Fruit fly (Drosophila melanogaster) whole organism, embryonic: Measurements from ENCODE around the gene CG16736.

Source experiments
- Adf1 ChIP-seq: fragments of 200-800 bp; sonication (Bioruptor generic); IDR thresholded peaks from 2 replicates; pipeline ENCODE4 v1.3.6; 2022; ENCODE audit warnings: missing biosample characterization, missing genetic modification characterization
- BEAF-32 ChIP-seq: fragments of 200-800 bp; sonication (Bioruptor generic); optimal IDR thresholded peaks from 3 replicates; lab custom pipeline; 2017; ENCODE audit warnings: missing biosample characterization, missing genetic modification characterization, mild to moderate bottlenecking, moderate library complexity, missing genetic modification reagents
- CG10209 ChIP-seq: fragments of 200-800 bp; sonication (Bioruptor generic); optimal IDR thresholded peaks from 3 replicates; lab custom pipeline; 2017; ENCODE audit warnings: missing biosample characterization, mild to moderate bottlenecking, missing genetic modification characterization, missing genetic modification reagents
- CG11247 ChIP-seq: fragments of 200-800 bp; sonication (Bioruptor generic); IDR thresholded peaks from 2 replicates; pipeline ENCODE4 v1.3.6; 2022; ENCODE audit warnings: missing biosample characterization, missing genetic modification characterization
- CG14965 ChIP-seq: fragments of 200-800 bp; sonication (Bioruptor generic); optimal IDR thresholded peaks from 2 replicates; lab custom pipeline; 2016; ENCODE audit warnings: missing biosample characterization, missing genetic modification characterization, borderline replicate concordance
- CG15269 ChIP-seq: fragments of 200-800 bp; sonication (Bioruptor generic); optimal IDR thresholded peaks from 2 replicates; lab custom pipeline; 2018; ENCODE audit warnings: missing biosample characterization, mild to moderate bottlenecking, missing genetic modification characterization, moderate library complexity
- CG1602 ChIP-seq: fragments of 200-800 bp; sonication (Bioruptor generic); optimal IDR thresholded peaks from 3 replicates; lab custom pipeline; 2016; ENCODE audit warnings: missing biosample characterization, missing genetic modification characterization
- CG2202 ChIP-seq: fragments of 200-800 bp; sonication (Bioruptor generic); optimal IDR thresholded peaks from 2 replicates; lab custom pipeline; 2018; ENCODE audit warnings: missing biosample characterization, mild to moderate bottlenecking, missing genetic modification characterization
- CG2875 ChIP-seq: fragments of 200-800 bp; sonication (Bioruptor generic); optimal IDR thresholded peaks from 2 replicates; lab custom pipeline; 2017; ENCODE audit warnings: missing biosample characterization, mild to moderate bottlenecking, missing genetic modification characterization, missing genetic modification reagents
- CG30020 ChIP-seq: fragments of 200-800 bp; optimal IDR thresholded peaks from 2 replicates; lab custom pipeline; 2019; ENCODE audit warnings: missing biosample characterization, mild to moderate bottlenecking, missing genetic modification characterization, moderate library complexity
- CG3847 ChIP-seq: fragments of 200-800 bp; sonication (Bioruptor generic); IDR thresholded peaks from 2 replicates; pipeline ENCODE4 v1.3.6; 2022; ENCODE audit warnings: missing biosample characterization, missing genetic modification characterization
- CG6654 ChIP-seq: fragments of 200-800 bp; sonication (Bioruptor generic); optimal IDR thresholded peaks from 2 replicates; lab custom pipeline; 2017; ENCODE audit warnings: missing biosample characterization, mild to moderate bottlenecking, missing genetic modification characterization
- CG6683 ChIP-seq: fragments of 200-800 bp; sonication (Bioruptor generic); optimal IDR thresholded peaks from 2 replicates; lab custom pipeline; 2017; ENCODE audit warnings: missing biosample characterization, mild to moderate bottlenecking, missing genetic modification characterization, missing genetic modification reagents
- CG6689 ChIP-seq: fragments of 200-800 bp; sonication (Bioruptor generic); IDR thresholded peaks from 2 replicates; pipeline ENCODE4 v1.3.6; 2022; ENCODE audit warnings: missing biosample characterization, missing genetic modification characterization
- CG8290 ChIP-seq, 3 experiments: fragments of 200-800 bp; sonication (Bioruptor generic); optimal IDR thresholded peaks; 2 replicates each; lab custom pipeline; 2016 to 2019; ENCODE audit warnings: missing biosample characterization in 3 of 3, missing genetic modification characterization in 3 of 3, mild to moderate bottlenecking in 2 of 3, moderate library complexity in 1 of 3
- CG8924 ChIP-seq: fragments of 200-800 bp; optimal IDR thresholded peaks from 3 replicates; lab custom pipeline; 2019; ENCODE audit warnings: missing biosample characterization, mild to moderate bottlenecking, missing genetic modification characterization, moderate library complexity
- CG9215 ChIP-seq: fragments of 200-800 bp; sonication (Bioruptor generic); IDR thresholded peaks from 2 replicates; pipeline ENCODE4 v1.3.6; 2022; ENCODE audit warnings: missing biosample characterization, missing genetic modification characterization
- CG9437 ChIP-seq: fragments of 200-800 bp; sonication (Bioruptor generic); optimal IDR thresholded peaks from 2 replicates; lab custom pipeline; 2018; ENCODE audit warnings: missing biosample characterization, mild to moderate bottlenecking, missing genetic modification characterization
- Deaf1 ChIP-seq: fragments of 200-800 bp; optimal IDR thresholded peaks from 3 replicates; lab custom pipeline; 2019; ENCODE audit warnings: missing biosample characterization, mild to moderate bottlenecking, missing genetic modification characterization, moderate library complexity
- Dip3 ChIP-seq: fragments of 200-800 bp; sonication (Bioruptor generic); optimal IDR thresholded peaks from 3 replicates; lab custom pipeline; 2016; ENCODE audit warnings: missing biosample characterization, missing genetic modification characterization
- Doc2 ChIP-seq: fragments of 200-800 bp; sonication (Bioruptor generic); IDR thresholded peaks from 2 replicates; pipeline ENCODE4 v1.3.6; 2022; ENCODE audit warnings: missing biosample characterization, missing genetic modification characterization
- HLH54F ChIP-seq: fragments of 200-800 bp; sonication (Bioruptor generic); optimal IDR thresholded peaks from 3 replicates; lab custom pipeline; 2016; ENCODE audit warnings: missing biosample characterization, missing genetic modification characterization
- Hr3 ChIP-seq: fragments of 200-800 bp; sonication (Bioruptor generic); optimal IDR thresholded peaks from 3 replicates; lab custom pipeline; 2016; ENCODE audit warnings: missing biosample characterization, missing genetic modification characterization
- Hr51 ChIP-seq, 2 experiments: fragments of 200-800 bp; sonication (Bioruptor generic); optimal IDR thresholded peaks; 2 replicates in 1 of 2; 3 replicates in 1 of 2; lab custom pipeline; 2016 to 2018; ENCODE audit warnings: missing biosample characterization in 2 of 2, missing genetic modification characterization in 2 of 2, mild to moderate bottlenecking in 1 of 2, moderate library complexity in 1 of 2
- Hsf ChIP-seq: fragments of 200-800 bp; sonication (Bioruptor generic); optimal IDR thresholded peaks from 3 replicates; lab custom pipeline; 2016; ENCODE audit warnings: missing biosample characterization, missing genetic modification characterization
- Myb ChIP-seq: fragments of 200-800 bp; sonication (Bioruptor generic); optimal IDR thresholded peaks from 2 replicates; lab custom pipeline; 2016; ENCODE audit warnings: missing biosample characterization, missing genetic modification characterization
- NfI ChIP-seq: fragments of 200-800 bp; sonication (Bioruptor generic); optimal IDR thresholded peaks from 3 replicates; lab custom pipeline; 2018; ENCODE audit warnings: missing biosample characterization, mild to moderate bottlenecking, missing genetic modification characterization, moderate library complexity
- Pdp1 ChIP-seq, 2 experiments: fragments of 200-800 bp; sonication (Bioruptor generic); optimal IDR thresholded peaks; 3 replicates each; lab custom pipeline; 2016; ENCODE audit warnings: missing biosample characterization in 2 of 2, missing genetic modification characterization in 2 of 2, mild to moderate bottlenecking in 1 of 2, moderate library complexity in 1 of 2
- Rfx ChIP-seq: fragments of 200-800 bp; sonication (Bioruptor generic); IDR thresholded peaks from 2 replicates; pipeline ENCODE4 v1.3.6; 2022; ENCODE audit warnings: missing biosample characterization, missing genetic modification characterization
- Rx ChIP-seq: fragments of 200-800 bp; sonication (Bioruptor generic); IDR thresholded peaks from 2 replicates; pipeline ENCODE4 v1.3.6; 2022; ENCODE audit warnings: missing biosample characterization, missing genetic modification characterization
- Sox100B ChIP-seq: fragments of 200-800 bp; sonication (Bioruptor generic); optimal IDR thresholded peaks from 3 replicates; lab custom pipeline; 2018; ENCODE audit warnings: missing biosample characterization, mild to moderate bottlenecking, missing genetic modification characterization
- YL-1 ChIP-seq: fragments of 200-800 bp; sonication (Bioruptor generic); optimal IDR thresholded peaks from 3 replicates; lab custom pipeline; 2017; ENCODE audit warnings: missing biosample characterization, mild to moderate bottlenecking, missing genetic modification characterization
- ase ChIP-seq: fragments of 200-800 bp; sonication (Bioruptor generic); IDR thresholded peaks from 3 replicates; pipeline ENCODE4 v1.3.6; 2022; ENCODE audit warnings: missing biosample characterization, missing genetic modification characterization
- bigmax ChIP-seq: fragments of 200-800 bp; sonication (Bioruptor generic); optimal IDR thresholded peaks from 2 replicates; lab custom pipeline; 2018; ENCODE audit warnings: missing biosample characterization, mild to moderate bottlenecking, missing genetic modification characterization
- crol ChIP-seq: fragments of 200-800 bp; sonication (Bioruptor generic); IDR thresholded peaks from 2 replicates; pipeline ENCODE4 v1.3.6; 2022; ENCODE audit warnings: missing biosample characterization, missing genetic modification characterization
- crp ChIP-seq, 2 experiments: fragments of 200-800 bp; sonication (Bioruptor generic); optimal IDR thresholded peaks; 2 replicates in 1 of 2; 3 replicates in 1 of 2; lab custom pipeline; 2017; ENCODE audit warnings: missing biosample characterization in 2 of 2, missing genetic modification characterization in 2 of 2, mild to moderate bottlenecking in 1 of 2, moderate library complexity in 1 of 2
- fu2 ChIP-seq: fragments of 200-800 bp; sonication (Bioruptor generic); optimal IDR thresholded peaks from 2 replicates; lab custom pipeline; 2016; ENCODE audit warnings: missing biosample characterization, missing genetic modification characterization
- gsb ChIP-seq: fragments of 200-800 bp; sonication (Bioruptor generic); IDR thresholded peaks from 2 replicates; pipeline ENCODE4 v1.3.6; 2022; ENCODE audit warnings: missing biosample characterization, missing genetic modification characterization
- lmd ChIP-seq: fragments of 200-800 bp; sonication (Bioruptor generic); IDR thresholded peaks from 2 replicates; pipeline ENCODE4 v1.3.6; 2022; ENCODE audit warnings: missing biosample characterization, missing genetic modification characterization
- lola ChIP-seq, 3 experiments: fragments of >200 bp in 2 of 3; fragments of 200-800 bp in 1 of 3; sonication (Bioruptor generic) in 1 of 3; optimal IDR thresholded peaks; 2 replicates each; lab custom pipeline; 2017 to 2019; ENCODE audit warnings: missing biosample characterization in 3 of 3, missing genetic modification characterization in 3 of 3, mild to moderate bottlenecking in 1 of 3, moderate library complexity in 1 of 3
- mam ChIP-seq: fragments of 200-800 bp; sonication (Bioruptor generic); optimal IDR thresholded peaks from 3 replicates; lab custom pipeline; 2016; ENCODE audit warnings: missing biosample characterization, missing genetic modification characterization
- org-1 ChIP-seq: fragments of 200-800 bp; sonication (Bioruptor generic); optimal IDR thresholded peaks from 2 replicates; lab custom pipeline; 2017; ENCODE audit warnings: missing biosample characterization, missing genetic modification characterization
- otp ChIP-seq: fragments of 200-800 bp; sonication (Bioruptor generic); IDR thresholded peaks from 3 replicates; pipeline ENCODE4, ENCODE4 v1.3.6; 2022; ENCODE audit warnings: missing biosample characterization, missing genetic modification characterization
- p53 ChIP-seq: fragments of 200-800 bp; sonication (Bioruptor generic); optimal IDR thresholded peaks from 2 replicates; lab custom pipeline; 2016; ENCODE audit warnings: missing biosample characterization, missing genetic modification characterization
- sqz ChIP-seq: fragments of 200-800 bp; sonication (Bioruptor generic); optimal IDR thresholded peaks from 3 replicates; lab custom pipeline; 2018; ENCODE audit warnings: missing biosample characterization, mild to moderate bottlenecking, missing genetic modification characterization
- unpg ChIP-seq: fragments of 200-800 bp; sonication (Bioruptor generic); optimal IDR thresholded peaks from 3 replicates; lab custom pipeline; 2018; ENCODE audit warnings: missing biosample characterization, mild to moderate bottlenecking, missing genetic modification characterization, moderate library complexity
- wdn ChIP-seq: fragments of 200-800 bp; sonication (Bioruptor generic); IDR thresholded peaks from 2 replicates; pipeline ENCODE4 v1.3.6; 2022; ENCODE audit warnings: missing biosample characterization, missing genetic modification characterization
- zen ChIP-seq: fragments of 200-800 bp; sonication (Bioruptor generic); optimal IDR thresholded peaks from 3 replicates; lab custom pipeline; 2018; ENCODE audit warnings: missing biosample characterization, mild to moderate bottlenecking, missing genetic modification characterization, moderate library complexity

Gene CG16736

dm6 chr3R:9229075-9229835 is 28.3 kb downstream of the CG16736 start (continued):
- TF ChIP-seq CG8290 (GFP tag; optimal IDR thresholded peaks at IDR 0.05; lab: Kevin White, UChicago) (peak; percentile 61), CG8290 (tag; optimal IDR thresholded peaks at IDR 0.05; lab: Kevin White, UChicago) (peak in 1 of 2 experiments; percentile 22), Rx (GFP tag; lab: Robert Waterston, UW) (peak; percentile 71), sqz (GFP tag; lab: Kevin White, UChicago) (peak; percentile 54), NfI (GFP tag; lab: Kevin White, UChicago) (peak; percentile 55), Myb (peak; percentile 52), CG6683 (GFP tag; lab: Kevin White, UChicago) (no peak), crol (GFP tag; lab: Robert Waterston, UW) (peak; percentile 77), Sox100B (GFP tag; lab: Kevin White, UChicago) (peak; percentile 78), CG11247 (GFP tag; lab: Robert Waterston, UW) (0 out of 2 replicates have a peak, but pooled peaks have one; percentile 38), lola (GFP tag; optimal IDR thresholded peaks at IDR 0.05; lab: Kevin White, UChicago) (peak in 1 of 3 experiments; percentile 90), bigmax (no peak), zen (tag; lab: Kevin White, UChicago) (peak; percentile 67), Adf1 (no peak), CG9215 (GFP tag; lab: Robert Waterston, UW) (0 out of 2 replicates have a peak, but pooled peaks have one; percentile 16), CG3847 (GFP tag; lab: Robert Waterston, UW) (0 out of 2 replicates have a peak, but pooled peaks have one; percentile 33), CG10209 (GFP tag; lab: Kevin White, UChicago) (peak; percentile 76), CG2875 (GFP tag; lab: Kevin White, UChicago) (peak; percentile 62), CG6689 (GFP tag; lab: Robert Waterston, UW) (peak; percentile 72), CG30020 (tag; lab: Kevin White, UChicago) (peak; percentile 22), Hr51 (GFP tag; optimal IDR thresholded peaks at IDR 0.05; lab: Kevin White, UChicago) (peak; percentile 27 to 65), Deaf1 (tag; lab: Kevin White, UChicago) (peak; percentile 34), gsb (GFP tag; lab: Robert Waterston, UW) (no peak), Hr3 (peak; percentile 76), CG9437 (GFP tag; lab: Kevin White, UChicago) (peak; percentile 65), CG15269 (tag; lab: Kevin White, UChicago) (peak; percentile 52), HLH54F (GFP tag; lab: Kevin White, UChicago) (peak; percentile 57), Pdp1 (GFP tag; optimal IDR thresholded peaks at IDR 0.05; lab: Kevin White, UChicago) (peak; percentile 71 to 88), otp (GFP tag; lab: Robert Waterston, UW) (peak; percentile 75), lmd (peak; percentile 74), fu2 (GFP tag; lab: Kevin White, UChicago) (peak; percentile 63), org-1 (GFP tag; lab: Kevin White, UChicago) (peak; percentile 62), CG14965 (GFP tag; lab: Kevin White, UChicago) (peak; percentile 53), Dip3 (GFP tag; lab: Kevin White, UChicago) (peak; percentile 49), YL-1 (GFP tag; lab: Kevin White, UChicago) (peak; percentile 18), CG2202 (tag; lab: Kevin White, UChicago) (peak; percentile 79), CG1602 (GFP tag; lab: Kevin White, UChicago) (peak; percentile 74), CG6654 (GFP tag; lab: Kevin White, UChicago) (peak; percentile 48), p53 (GFP tag; lab: Kevin White, UChicago) (peak; percentile 69), Hsf (GFP tag; lab: Kevin White, UChicago) (peak; percentile 86), wdn (no peak), CG8924 (tag; lab: Kevin White, UChicago) (peak; percentile 82), unpg (GFP tag; lab: Kevin White, UChicago) (peak; percentile 80), crp (GFP tag; optimal IDR thresholded peaks at IDR 0.05; lab: Kevin White, UChicago) (peak in 1 of 2 experiments; percentile 30), ase (GFP tag; lab: Robert Waterston, UW) (0 out of 3 replicates have a peak, but pooled peaks have one; percentile 61), Doc2 (GFP tag; lab: Robert Waterston, UW) (no peak), Rfx (GFP tag; lab: Robert Waterston, UW) (peak; percentile 64), mam (peak; percentile 70), BEAF-32 (no peak)
